Fruit fly (Drosophila melanogaster) whole organism: ENCODE results near the gene CG31195.

Experiments used
- CG8478 ChIP-seq: fragments of >200 bp; optimal IDR thresholded peaks from 2 replicates; lab custom pipeline; 2018; ENCODE audit warnings: inconsistent platforms
- psq ChIP-seq: fragments of >200 bp; optimal IDR thresholded peaks from 2 replicates; lab custom pipeline; 2017

DNA sequence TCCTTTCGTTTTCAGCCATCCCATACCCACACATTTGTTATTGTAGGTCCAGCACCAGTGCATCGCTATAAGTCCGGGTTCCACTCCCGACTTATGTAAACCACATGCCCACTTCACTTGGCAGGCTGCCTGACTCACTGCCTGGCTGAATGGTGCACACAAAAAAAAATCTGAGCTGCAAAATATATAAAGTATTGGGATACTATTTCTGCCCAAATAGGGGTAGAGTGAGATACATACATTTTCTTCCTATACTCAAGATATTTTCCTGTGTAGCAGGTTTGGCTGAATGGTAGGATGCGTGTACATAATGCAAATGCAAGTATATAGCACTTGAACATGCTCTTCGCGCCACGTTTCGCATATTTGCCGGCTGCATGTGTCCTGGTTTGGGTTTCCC, 11.0 kb upstream of the CG31195 start:
- TF ChIP-seq CG8478 (no peak), psq (no peak)
